Worm (Caenorhabditis elegans) whole organism, young adult: ENCODE results near the gene F23F12.13.

ENCODE experiments used
- B0019.2 ChIP-seq: fragments of 200-800 bp; sonication (Bioruptor generic); conservative IDR thresholded peaks from 2 replicates; pipeline ENCODE4 v1.3.6; 2022; ENCODE audit warnings: missing genetic modification reagents, missing genetic modification characterization, missing compliant biosample characterization
- D2030.7 ChIP-seq: fragments of 200-800 bp; sonication (Bioruptor generic); IDR thresholded peaks from 2 replicates; pipeline ENCODE4 v1.3.6; 2022; ENCODE audit warnings: missing genetic modification reagents, missing genetic modification characterization, missing compliant biosample characterization
- F23B12.7 ChIP-seq: sonication (generic microtip); optimal IDR thresholded peaks from 2 replicates; lab custom pipeline; 2017; ENCODE audit warnings: missing genetic modification characterization, mild to moderate bottlenecking, missing compliant biosample characterization, antibody characterized with exemption, moderate library complexity; ENCODE audit not compliant: insufficient read depth
- F33H1.4 ChIP-seq: fragments of 200-800 bp; sonication (Bioruptor generic); IDR thresholded peaks from 2 replicates; pipeline ENCODE4 v1.3.6; 2022; ENCODE audit warnings: missing genetic modification reagents, missing genetic modification characterization, missing compliant biosample characterization
- F49E8.2 ChIP-seq: sonication (generic microtip); optimal IDR thresholded peaks from 3 replicates; lab custom pipeline; 2017; ENCODE audit warnings: missing genetic modification characterization, mild to moderate bottlenecking, missing compliant biosample characterization, antibody characterized with exemption, moderate library complexity; ENCODE audit not compliant: insufficient read depth
- F52B5.7 ChIP-seq: sonication (generic microtip); optimal IDR thresholded peaks from 2 replicates; lab custom pipeline; 2016; ENCODE audit warnings: mild to moderate bottlenecking, missing genetic modification characterization, missing compliant biosample characterization
- K11D2.4 ChIP-seq: fragments of 200-800 bp; sonication (Bioruptor generic); IDR thresholded peaks from 2 replicates; pipeline ENCODE4 v1.3.6; 2022; ENCODE audit warnings: missing genetic modification reagents, missing genetic modification characterization, missing compliant biosample characterization
- Y67H2A.10 ChIP-seq: fragments of 200-800 bp; sonication (Bioruptor generic); conservative IDR thresholded peaks from 2 replicates; pipeline ENCODE4 v1.3.6; 2022; ENCODE audit warnings: missing genetic modification reagents, missing genetic modification characterization, missing compliant biosample characterization
- Y95B8A.8 ChIP-seq: fragments of 200-800 bp; sonication (Bioruptor generic); IDR thresholded peaks from 2 replicates; pipeline ENCODE4 v1.3.6; 2022; ENCODE audit warnings: missing genetic modification reagents, missing genetic modification characterization, missing compliant biosample characterization
- ZK185.1 ChIP-seq: sonication (generic microtip); optimal IDR thresholded peaks from 2 replicates; lab custom pipeline; 2016; ENCODE audit warnings: mild to moderate bottlenecking, missing genetic modification characterization, missing compliant biosample characterization; ENCODE audit not compliant: poor library complexity, severe bottlenecking
- akir-1 ChIP-seq: fragments of 200-800 bp; sonication (Bioruptor generic); optimal IDR thresholded peaks from 2 replicates; lab custom pipeline; 2018; ENCODE audit warnings: mild to moderate bottlenecking, missing genetic modification characterization, moderate library complexity, missing compliant biosample characterization
- aptf-2 ChIP-seq: fragments of 200-800 bp; sonication (Bioruptor generic); conservative IDR thresholded peaks from 2 replicates; pipeline ENCODE4 v1.3.6; 2022; ENCODE audit warnings: missing genetic modification reagents, missing genetic modification characterization, missing compliant biosample characterization
- atf-7 ChIP-seq: sonication (generic microtip); optimal IDR thresholded peaks from 2 replicates; lab custom pipeline; 2017; ENCODE audit warnings: mild to moderate bottlenecking, missing genetic modification characterization, missing compliant biosample characterization
- attf-3 ChIP-seq: fragments of 200-800 bp; sonication (Bioruptor generic); conservative IDR thresholded peaks from 2 replicates; pipeline ENCODE4 v1.3.6; 2022; ENCODE audit warnings: missing genetic modification reagents, missing genetic modification characterization, missing compliant biosample characterization
- ceh-100 ChIP-seq: fragments of 200-800 bp; sonication (Bioruptor generic); IDR thresholded peaks from 2 replicates; pipeline ENCODE4 v1.3.6; 2022; ENCODE audit warnings: missing genetic modification reagents, missing genetic modification characterization, missing compliant biosample characterization
- ceh-27 ChIP-seq: fragments of 200-800 bp; sonication (Bioruptor generic); optimal IDR thresholded peaks from 2 replicates; lab custom pipeline; 2018; ENCODE audit warnings: mild to moderate bottlenecking, missing genetic modification characterization, moderate library complexity, missing compliant biosample characterization
- ceh-91 ChIP-seq: fragments of 200-800 bp; sonication (Bioruptor generic); IDR thresholded peaks from 2 replicates; pipeline ENCODE4 v1.3.6; 2022; ENCODE audit warnings: missing genetic modification reagents, missing genetic modification characterization, missing compliant biosample characterization
- dox-1 ChIP-seq: fragments of 200-800 bp; sonication (Bioruptor generic); IDR thresholded peaks from 2 replicates; pipeline ENCODE4 v1.3.6; 2022; ENCODE audit warnings: missing genetic modification reagents, missing genetic modification characterization, missing compliant biosample characterization
- dpl-1 ChIP-seq: fragments of 150-350 bp; optimal IDR thresholded peaks from 2 replicates; lab custom pipeline; 2014; ENCODE audit warnings: missing biosample characterization, missing genetic modification reagents, missing genetic modification characterization
- efl-1 ChIP-seq: fragments of 150-350 bp; optimal IDR thresholded peaks from 2 replicates; lab custom pipeline; 2014; ENCODE audit warnings: missing biosample characterization, missing genetic modification reagents, missing genetic modification characterization
- hmg-1.2 ChIP-seq: fragments of 200-800 bp; sonication (Bioruptor generic); IDR thresholded peaks from 2 replicates; pipeline ENCODE4 v1.3.6; 2022; ENCODE audit warnings: missing genetic modification reagents, missing genetic modification characterization, missing compliant biosample characterization
- lin-35 ChIP-seq, 3 experiments: fragments of 150-350 bp in 2 of 3; sonication (generic microtip) in 1 of 3; optimal IDR thresholded peaks; 2 replicates each; lab custom pipeline; 2014 to 2018; ENCODE audit warnings: missing biosample characterization in 3 of 3, missing genetic modification characterization in 3 of 3, missing genetic modification reagents in 3 of 3
- lin-40 ChIP-seq: sonication (generic microtip); optimal IDR thresholded peaks from 2 replicates; lab custom pipeline; 2016; ENCODE audit warnings: missing genetic modification characterization, mild to moderate bottlenecking, missing compliant biosample characterization, missing genotype, missing genetic modification reagents
- lin-54 ChIP-seq: fragments of 200-800 bp; sonication (Bioruptor generic); optimal IDR thresholded peaks from 2 replicates; lab custom pipeline; 2018; ENCODE audit warnings: mild to moderate bottlenecking, missing genetic modification characterization, missing compliant biosample characterization
- lsl-1 ChIP-seq: fragments of 200-800 bp; sonication (Bioruptor generic); optimal IDR thresholded peaks from 2 replicates; lab custom pipeline; 2018; ENCODE audit warnings: mild to moderate bottlenecking, missing genetic modification characterization, moderate library complexity, missing compliant biosample characterization
- madf-6 ChIP-seq: fragments of 200-800 bp; sonication (Bioruptor generic); IDR thresholded peaks from 2 replicates; pipeline ENCODE4 v1.3.6; 2022; ENCODE audit warnings: missing genetic modification reagents, missing genetic modification characterization, missing compliant biosample characterization
- madf-8 ChIP-seq: fragments of 200-800 bp; sonication (Bioruptor generic); conservative IDR thresholded peaks from 2 replicates; pipeline ENCODE4 v1.3.6; 2022; ENCODE audit warnings: missing genetic modification reagents, missing genetic modification characterization, missing compliant biosample characterization
- nhr-80 ChIP-seq: sonication (generic microtip); optimal IDR thresholded peaks from 2 replicates; lab custom pipeline; 2016; ENCODE audit warnings: missing genetic modification characterization, missing compliant biosample characterization
- snpc-1.1 ChIP-seq: sonication (generic microtip); optimal IDR thresholded peaks from 2 replicates; lab custom pipeline; 2017; ENCODE audit warnings: missing genetic modification characterization, mild to moderate bottlenecking, missing compliant biosample characterization, antibody characterized with exemption, moderate library complexity, missing genotype, missing genetic modification reagents; ENCODE audit not compliant: insufficient read depth
- snpc-1.3 ChIP-seq: sonication (generic microtip); optimal IDR thresholded peaks from 2 replicates; lab custom pipeline; 2017; ENCODE audit warnings: missing genetic modification characterization, mild to moderate bottlenecking, missing compliant biosample characterization, antibody characterized with exemption, moderate library complexity, missing genotype, missing genetic modification reagents; ENCODE audit not compliant: insufficient read depth
- snpc-3.4 ChIP-seq: sonication (generic microtip); optimal IDR thresholded peaks from 2 replicates; lab custom pipeline; 2017; ENCODE audit warnings: missing genetic modification characterization, mild to moderate bottlenecking, missing compliant biosample characterization, antibody characterized with exemption, moderate library complexity, missing genotype, missing genetic modification reagents
- snpc-4 ChIP-seq, 5 experiments: fragments of 150-350 bp in 1 of 5; sonication (generic microtip) in 4 of 5; optimal IDR thresholded peaks; 2 replicates each; lab custom pipeline; 2014 to 2018; ENCODE audit warnings: missing genetic modification characterization in 5 of 5, missing biosample characterization in 3 of 5, antibody characterized with exemption in 2 of 5, mild to moderate bottlenecking in 2 of 5, missing compliant biosample characterization in 2 of 5, missing genotype in 2 of 5, moderate library complexity in 2 of 5, missing genetic modification reagents in 1 of 5
- zim-3 ChIP-seq: sonication (generic microtip); optimal IDR thresholded peaks from 2 replicates; lab custom pipeline; 2017; ENCODE audit warnings: mild to moderate bottlenecking, missing genetic modification characterization, moderate library complexity, missing compliant biosample characterization

F23F12.13 gene

DNA sequence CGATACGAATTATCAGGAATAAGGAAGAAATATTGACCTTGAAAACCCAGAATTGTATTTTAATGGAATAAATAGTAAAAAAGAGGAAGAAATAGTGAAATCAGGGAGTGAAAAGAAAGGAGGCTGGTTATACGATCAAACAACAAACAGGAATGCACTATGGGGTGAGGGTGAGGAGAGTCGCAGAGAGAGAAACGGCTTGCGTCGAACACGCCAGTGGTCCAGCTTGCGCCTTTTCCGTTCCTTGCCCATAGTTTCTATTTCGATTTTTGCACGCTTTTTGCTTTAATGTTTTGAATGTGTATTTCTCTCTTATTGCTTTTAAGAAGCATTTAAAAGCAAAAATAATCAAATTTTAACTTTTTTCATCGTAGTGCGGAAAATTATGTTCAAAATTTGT is 41.8 kb upstream of the F23F12.13 start (continued):
- peak; percentile 67 for TF ChIP-seq D2030.7
- peak; percentile 91 for TF ChIP-seq dox-1 (GFP tag; lab: Robert Waterston, UW)
- peak; percentile 55; the same call in 1 of the 2 replicates for TF ChIP-seq madf-6 (GFP tag; lab: Robert Waterston, UW)
- TF ChIP-seq lsl-1: peak; percentile 65
- TF ChIP-seq B0019.2 (GFP tag; lab: Robert Waterston, UW): no peak
- TF ChIP-seq snpc-3.4 (tag; lab: Kevin White, UChicago): peak; percentile 73
- TF ChIP-seq ceh-91 (GFP tag; lab: Robert Waterston, UW): peak; percentile 55; the same call in 1 of the 2 replicates
- TF ChIP-seq ceh-100 (GFP tag; lab: Robert Waterston, UW): peak; percentile 34; the same call in 1 of the 2 replicates
- TF ChIP-seq lin-35 (GFP tag; optimal IDR thresholded peaks at IDR 0.05; lab: Kevin White, UChicago): peak in 1 of 3 experiments; percentile 86
- TF ChIP-seq atf-7 (tag; lab: Kevin White, UChicago): no peak
- TF ChIP-seq F52B5.7: no peak
- TF ChIP-seq snpc-1.1 (tag; lab: Kevin White, UChicago): no peak
- peak; percentile 68; the same call in 1 of the 2 replicates for TF ChIP-seq hmg-1.2 (GFP tag; lab: Robert Waterston, UW)
- no peak for TF ChIP-seq aptf-2
- peak; percentile 49 for TF ChIP-seq F23B12.7
- TF ChIP-seq akir-1 (GFP tag; lab: Kevin White, UChicago): no peak
- TF ChIP-seq snpc-1.3 (tag; lab: Kevin White, UChicago): peak; percentile 28
- TF ChIP-seq madf-8 (GFP tag; lab: Robert Waterston, UW): no peak
- TF ChIP-seq ZK185.1 (tag; lab: Kevin White, UChicago): peak; percentile 75
- TF ChIP-seq lin-54 (GFP tag; lab: Kevin White, UChicago): peak; percentile 70
- no peak for TF ChIP-seq zim-3 (tag; lab: Kevin White, UChicago)
- TF ChIP-seq attf-3: 0 out of 2 replicates have a peak, but pooled peaks have one; percentile 26
- peak; percentile 49 for TF ChIP-seq dpl-1
- TF ChIP-seq Y67H2A.10 (GFP tag; lab: Robert Waterston, UW): 0 out of 2 replicates have a peak, but pooled peaks have one; percentile 43
- TF ChIP-seq efl-1: peak; percentile 46
- TF ChIP-seq snpc-4 (GFP tag; optimal IDR thresholded peaks at IDR 0.05; lab: Kevin White, UChicago): peak; percentile 48
- TF ChIP-seq snpc-4 (tag; optimal IDR thresholded peaks at IDR 0.05; lab: Kevin White, UChicago): peak; percentile 14 to 62 (median 31)
- TF ChIP-seq F49E8.2 (tag; lab: Kevin White, UChicago): peak; percentile 42
- TF ChIP-seq F33H1.4 (GFP tag; lab: Robert Waterston, UW): peak; percentile 57; the same call in 1 of the 2 replicates
- TF ChIP-seq ceh-27 (GFP tag; lab: Kevin White, UChicago): peak; percentile 63
- 0 out of 2 replicates have a peak, but pooled peaks have one; percentile 47 for TF ChIP-seq Y95B8A.8 (GFP tag; lab: Robert Waterston, UW)

DNA sequence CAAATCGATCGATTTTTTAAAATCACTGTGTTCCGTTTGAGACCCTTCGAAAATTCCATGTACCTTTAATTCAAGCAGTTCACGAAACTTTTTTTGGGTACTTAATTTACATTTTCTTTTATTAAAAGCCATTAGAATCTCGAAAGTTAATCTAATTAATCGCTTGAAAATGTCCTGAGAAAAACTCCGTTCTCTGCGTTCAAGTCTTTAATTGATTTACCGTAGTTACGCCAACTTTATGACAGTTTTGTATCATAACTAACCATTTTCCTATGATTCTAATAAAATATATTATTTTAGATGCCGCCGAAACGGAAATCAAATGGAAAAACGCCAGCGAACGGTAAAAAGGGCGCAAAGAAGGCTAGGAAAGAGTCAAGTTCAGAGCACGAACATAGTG is 41.3 kb upstream of the F23F12.13 start, which contains the start of gene jhdm-1:
jhdm-1 (plus strand) TSS at position 301 of the 400 bp plus-strand sequence.
- TF ChIP-seq ZK185.1 (tag; lab: Kevin White, UChicago): no peak
- TF ChIP-seq lin-35 (GFP tag; optimal IDR thresholded peaks at IDR 0.05; lab: Kevin White, UChicago): no peak
- no peak for TF ChIP-seq madf-8 (GFP tag; lab: Robert Waterston, UW)
- TF ChIP-seq nhr-80 (tag; lab: Kevin White, UChicago): no peak
- no peak for TF ChIP-seq K11D2.4 (GFP tag; lab: Robert Waterston, UW)
- no peak for TF ChIP-seq lin-40 (tag; lab: Kevin White, UChicago)
- no peak for TF ChIP-seq F52B5.7
